Fruit fly (Drosophila melanogaster): ENCODE data around the gene brm.

The brm gene

dm6 chr3L:16015765-16016760, 33.4 kb upstream of the brm start (continued):
- TF ChIP-seq jim (GFP tag; optimal IDR thresholded peaks at IDR 0.05) (no peak), ey (GFP tag; optimal IDR thresholded peaks at IDR 0.05) (no peak), brk (GFP tag; optimal IDR thresholded peaks at IDR 0.05) (no peak), rgr (GFP tag; optimal IDR thresholded peaks at IDR 0.05) (peak; percentile 12), OdsH (GFP tag; optimal IDR thresholded peaks at IDR 0.05) (peak; percentile 54), pan (optimal IDR thresholded peaks at IDR 0.05) (no peak), CG9705 (GFP tag; optimal IDR thresholded peaks at IDR 0.05) (no peak), HLH106 (tag; optimal IDR thresholded peaks at IDR 0.05) (peak; percentile 78), usp (GFP tag; optimal IDR thresholded peaks at IDR 0.05) (no peak), lola (GFP tag; optimal IDR thresholded peaks at IDR 0.05) (no peak), Mio (GFP tag; optimal IDR thresholded peaks at IDR 0.05) (no peak), Myc (optimal IDR thresholded peaks at IDR 0.05) (no peak), Abd-B (GFP tag; optimal IDR thresholded peaks at IDR 0.05) (no peak), dsf (GFP tag; optimal IDR thresholded peaks at IDR 0.05; ENCODE audit: borderline replicate concordance) (no peak), tai (GFP tag; optimal IDR thresholded peaks at IDR 0.05) (no peak), br (GFP tag; optimal IDR thresholded peaks at IDR 0.05) (no peak), sv (GFP tag; optimal IDR thresholded peaks at IDR 0.05) (no peak)

dm6 chr3L:16014515-16014914, 31.8 kb upstream of the brm start:
- no peak for TF ChIP-seq sage (GFP tag; optimal IDR thresholded peaks at IDR 0.05)
- TF ChIP-seq dmrt93B (GFP tag; optimal IDR thresholded peaks at IDR 0.05): no peak
- no peak for TF ChIP-seq br (GFP tag; optimal IDR thresholded peaks at IDR 0.05)

- TF ChIP-seq Sp1 (GFP tag; optimal IDR thresholded peaks at IDR 0.05): peak; percentile 11
- no peak for TF ChIP-seq fru (GFP tag; optimal IDR thresholded peaks at IDR 0.05)
- peak; percentile 16 for TF ChIP-seq Dfd (GFP tag; optimal IDR thresholded peaks at IDR 0.05)
- peak; percentile 18 for TF ChIP-seq HLH106 (tag; optimal IDR thresholded peaks at IDR 0.05)
Measured at dm6 chr3L:16013198-16013982, 30.7 kb upstream of the brm start.

dm6 chr3L:16012315-16012950, 29.8 kb upstream of the brm start:
- TF ChIP-seq CG9705 (GFP tag; optimal IDR thresholded peaks at IDR 0.05): no peak
- TF ChIP-seq brk (GFP tag; optimal IDR thresholded peaks at IDR 0.05): no peak
- TF ChIP-seq dsf (GFP tag; optimal IDR thresholded peaks at IDR 0.05; ENCODE audit: borderline replicate concordance): no peak
- TF ChIP-seq dmrt93B (GFP tag; optimal IDR thresholded peaks at IDR 0.05): no peak
- TF ChIP-seq woc (GFP tag; optimal IDR thresholded peaks at IDR 0.05): no peak
- no peak for TF ChIP-seq Dif (GFP tag; optimal IDR thresholded peaks at IDR 0.05; ENCODE audit: partially characterized antibody)
- TF ChIP-seq Mio (GFP tag; optimal IDR thresholded peaks at IDR 0.05): no peak

- no peak for TF ChIP-seq rgr (GFP tag; optimal IDR thresholded peaks at IDR 0.05)
- no peak for TF ChIP-seq lola (GFP tag; optimal IDR thresholded peaks at IDR 0.05)
- TF ChIP-seq dmrt93B (GFP tag; optimal IDR thresholded peaks at IDR 0.05): no peak
- TF ChIP-seq Abd-B (GFP tag; optimal IDR thresholded peaks at IDR 0.05): no peak
- no peak for TF ChIP-seq sage (GFP tag; optimal IDR thresholded peaks at IDR 0.05)
- no peak for TF ChIP-seq pan (optimal IDR thresholded peaks at IDR 0.05)
- TF ChIP-seq Jra (GFP tag; optimal IDR thresholded peaks at IDR 0.05): no peak
- TF ChIP-seq CG32264 (GFP tag; optimal IDR thresholded peaks at IDR 0.05): no peak
- peak in 1 of 2 experiments; percentile 18 for TF ChIP-seq foxo (GFP tag; optimal IDR thresholded peaks at IDR 0.05)
- no peak for TF ChIP-seq Rel (GFP tag; optimal IDR thresholded peaks at IDR 0.05)
- TF ChIP-seq Rel (tag; optimal IDR thresholded peaks at IDR 0.05): peak; percentile 56
- TF ChIP-seq dl (GFP tag; optimal IDR thresholded peaks at IDR 0.05; ENCODE audit: insufficient read depth in 1 of 2, partially characterized antibody in 2 of 2): no peak
- TF ChIP-seq Dfd (GFP tag; optimal IDR thresholded peaks at IDR 0.05): peak; percentile 85
- no peak for TF ChIP-seq tai (GFP tag; optimal IDR thresholded peaks at IDR 0.05)
- TF ChIP-seq Mio (GFP tag; optimal IDR thresholded peaks at IDR 0.05): no peak
- TF ChIP-seq psq (GFP tag; optimal IDR thresholded peaks at IDR 0.05): peak; percentile 29
- TF ChIP-seq Hr78 (GFP tag; optimal IDR thresholded peaks at IDR 0.05): no peak
- TF ChIP-seq dsf (GFP tag; optimal IDR thresholded peaks at IDR 0.05; ENCODE audit: borderline replicate concordance): no peak
- peak; percentile 25 for TF ChIP-seq HLH106 (tag; optimal IDR thresholded peaks at IDR 0.05)
- peak; percentile 71 for TF ChIP-seq Hr83 (GFP tag; optimal IDR thresholded peaks at IDR 0.05; ENCODE audit: poor library complexity, severe bottlenecking)
- no peak for TF ChIP-seq Vsx2 (GFP tag; optimal IDR thresholded peaks at IDR 0.05; ENCODE audit: partially characterized antibody)
- TF ChIP-seq woc (GFP tag; optimal IDR thresholded peaks at IDR 0.05): peak; percentile 88
- TF ChIP-seq usp (GFP tag; optimal IDR thresholded peaks at IDR 0.05): no peak
- no peak for TF ChIP-seq br (GFP tag; optimal IDR thresholded peaks at IDR 0.05)
Measured at dm6 chr3L:16011319-16012210, 28.9 kb upstream of the brm start, which contains the start of gene mib1. Gene mib1, minus strand, starts transcription at chr3L:16011812.
